Worm (Caenorhabditis elegans): ENCODE results near the gene F28E10.1.

ce11 chrIV:4519714-4520113 is 48.9 kb upstream of the F28E10.1 start:
- no peak for TF ChIP-seq ztf-29 (GFP tag; IDR thresholded peaks at IDR 0.05)
- no peak for TF ChIP-seq tab-1 (GFP tag; IDR thresholded peaks at IDR 0.05)
- no peak for TF ChIP-seq T22C8.4 (GFP tag; IDR thresholded peaks at IDR 0.05)
- no peak for TF ChIP-seq ztf-23 (GFP tag; IDR thresholded peaks at IDR 0.05)
- TF ChIP-seq cog-1 (tag; optimal IDR thresholded peaks at IDR 0.05): no peak
- TF ChIP-seq ref-1 (GFP tag; conservative IDR thresholded peaks at IDR 0.05): no peak
- no peak for TF ChIP-seq klf-2 (GFP tag; conservative IDR thresholded peaks at IDR 0.05)
- TF ChIP-seq flt-1 (GFP tag; IDR thresholded peaks at IDR 0.05): no peak
